Fruit fly (Drosophila melanogaster): ENCODE measurements around the gene grp.
A peak's percentile ranks its signal among the peaks of the same experiment; 100 is the strongest.

Gene grp

dm6 chr2L:16720707-16721700, 41.1 kb downstream of the grp start (continued):
- peak; percentile 95 for TF ChIP-seq Med (GFP tag)
- no peak for TF ChIP-seq Hey (tag; optimal IDR thresholded peaks at IDR 0.05)
- peak; percentile 69 for TF ChIP-seq schlank (tag; optimal IDR thresholded peaks at IDR 0.05)
- peak; percentile 75 for TF ChIP-seq Optix (GFP tag; IDR thresholded peaks at IDR 0.05)
- TF ChIP-seq ken (GFP tag; IDR thresholded peaks at IDR 0.05) = peak; percentile 94
- no peak for TF ChIP-seq prd (optimal IDR thresholded peaks at IDR 0.05)
- peak; percentile 98 for TF ChIP-seq prd (GFP tag; IDR thresholded peaks at IDR 0.05)
- no peak for TF ChIP-seq h (optimal IDR thresholded peaks at IDR 0.05)
- peak; percentile 90 for TF ChIP-seq CG10979 (tag; optimal IDR thresholded peaks at IDR 0.05)
- TF ChIP-seq CG12104 (GFP tag; optimal IDR thresholded peaks at IDR 0.05) = peak; percentile 90
- no peak for TF ChIP-seq hkb (optimal IDR thresholded peaks at IDR 0.05)
- TF ChIP-seq hkb (GFP tag; IDR thresholded peaks at IDR 0.05) = peak; percentile 94
- TF ChIP-seq crc (GFP tag; optimal IDR thresholded peaks at IDR 0.05) = no peak
- TF ChIP-seq fd64A (GFP tag; optimal IDR thresholded peaks at IDR 0.05) = peak; percentile 77
- TF ChIP-seq sim (GFP tag; IDR thresholded peaks at IDR 0.05) = peak; percentile 94
- 0 out of 2 replicates have a peak, but pooled peaks have one; percentile 17 for TF ChIP-seq bbx (GFP tag; IDR thresholded peaks at IDR 0.05; ENCODE audit: partially characterized antibody)
- TF ChIP-seq CG13424 (tag; optimal IDR thresholded peaks at IDR 0.05) = peak; percentile 88
- TF ChIP-seq CG4328 (GFP tag; optimal IDR thresholded peaks at IDR 0.05) = peak; percentile 77
- no peak for TF ChIP-seq Opbp (GFP tag; IDR thresholded peaks at IDR 0.05; ENCODE audit: partially characterized antibody)
- peak; percentile 73 for TF ChIP-seq CG3838 (GFP tag; optimal IDR thresholded peaks at IDR 0.05)
- peak; percentile 95 for TF ChIP-seq esg (GFP tag; conservative IDR thresholded peaks at IDR 0.05)
- TF ChIP-seq CG18476 (GFP tag; optimal IDR thresholded peaks at IDR 0.05) = peak; percentile 94
- TF ChIP-seq CG13894 (tag; optimal IDR thresholded peaks at IDR 0.05) = peak; percentile 57
- TF ChIP-seq ERR (GFP tag; optimal IDR thresholded peaks at IDR 0.05) = peak; percentile 34
- peak; percentile 60 for TF ChIP-seq CG30020 (tag; optimal IDR thresholded peaks at IDR 0.05)
- TF ChIP-seq Hr78 (GFP tag; optimal IDR thresholded peaks at IDR 0.05) = peak in 1 of 2 experiments; percentile 94
- TF ChIP-seq sens-2 (GFP tag; IDR thresholded peaks at IDR 0.05) = peak; percentile 94
- peak; percentile 95 for TF ChIP-seq CG4424 (GFP tag; optimal IDR thresholded peaks at IDR 0.05)
- TF ChIP-seq CG34224 (GFP tag; IDR thresholded peaks at IDR 0.05; ENCODE audit: partially characterized antibody) = no peak
- TF ChIP-seq HLHmδ (GFP tag; optimal IDR thresholded peaks at IDR 0.05) = no peak
- peak; percentile 90 for TF ChIP-seq peb (GFP tag; IDR thresholded peaks at IDR 0.05)
- TF ChIP-seq Fer2 (tag; optimal IDR thresholded peaks at IDR 0.05) = peak; percentile 78
- peak; percentile 91 for TF ChIP-seq run (tag; optimal IDR thresholded peaks at IDR 0.05)
- TF ChIP-seq oc (tag; optimal IDR thresholded peaks at IDR 0.05) = peak; percentile 96
- TF ChIP-seq CTCF (GFP tag; optimal IDR thresholded peaks at IDR 0.05) = peak; percentile 57
- TF ChIP-seq ash1 (GFP tag; optimal IDR thresholded peaks at IDR 0.05) = peak; percentile 65
- TF ChIP-seq bigmax (GFP tag; optimal IDR thresholded peaks at IDR 0.05) = no peak
- TF ChIP-seq fd3F (GFP tag; optimal IDR thresholded peaks at IDR 0.05) = peak; percentile 88
- peak; percentile 97 for TF ChIP-seq Drgx (GFP tag; IDR thresholded peaks at IDR 0.05)
- peak; percentile 78 for TF ChIP-seq CG4854 (GFP tag; optimal IDR thresholded peaks at IDR 0.05)
- peak; percentile 31 for TF ChIP-seq crol (GFP tag; IDR thresholded peaks at IDR 0.05)
- TF ChIP-seq knrl (GFP tag; IDR thresholded peaks at IDR 0.05; ENCODE audit: partially characterized antibody) = no peak
- peak; percentile 86 for TF ChIP-seq rib (GFP tag; IDR thresholded peaks at IDR 0.05)
- peak; percentile 92 for TF ChIP-seq gem (tag; optimal IDR thresholded peaks at IDR 0.05)
- peak; percentile 90 for TF ChIP-seq lmd (GFP tag; IDR thresholded peaks at IDR 0.05)
- no peak for TF ChIP-seq ato (GFP tag; IDR thresholded peaks at IDR 0.05; ENCODE audit: partially characterized antibody)
- peak; percentile 61 for TF ChIP-seq Antp (GFP tag; optimal IDR thresholded peaks at IDR 0.05)
- TF ChIP-seq sisA (GFP tag; IDR thresholded peaks at IDR 0.05) = peak; percentile 91
- TF ChIP-seq gt (GFP tag; IDR thresholded peaks at IDR 0.05) = peak; percentile 88
